Fruit fly (Drosophila melanogaster): ENCODE data around the gene HGTX.

- TF ChIP-seq Myc (optimal IDR thresholded peaks at IDR 0.05) (no peak), psq (optimal IDR thresholded peaks at IDR 0.05) (no peak)
Measured at dm6 chr3L:14634773-14635563, 35.6 kb upstream of the HGTX start.

All from Kc167 (cell line).